Worm (Caenorhabditis elegans) whole organism, L3 larva: ENCODE measurements around the gene ZC262.4.

Source experiments
- R02D3.7 ChIP-seq: fragments of 150-350 bp; optimal IDR thresholded peaks from 2 replicates; lab custom pipeline; 2014; ENCODE audit warnings: missing biosample characterization, missing genetic modification characterization
- ZK546.5 ChIP-seq: sonication (generic microtip); optimal IDR thresholded peaks from 2 replicates; lab custom pipeline; 2017; ENCODE audit warnings: missing biosample characterization, missing genetic modification characterization
- aly-2 ChIP-seq: fragments of 150-350 bp; optimal IDR thresholded peaks from 2 replicates; lab custom pipeline; 2014; ENCODE audit warnings: missing biosample characterization, missing genetic modification characterization
- ama-1 ChIP-seq: fragments of 150-350 bp; optimal IDR thresholded peaks from 2 replicates; lab custom pipeline; 2018
- ceh-16 ChIP-seq: sonication (generic microtip); optimal IDR thresholded peaks from 2 replicates; lab custom pipeline; 2017; ENCODE audit warnings: missing biosample characterization, missing genetic modification characterization
- ceh-28 ChIP-seq: fragments of 150-350 bp; optimal IDR thresholded peaks from 2 replicates; lab custom pipeline; 2014; ENCODE audit warnings: missing biosample characterization, missing genetic modification reagents, missing genetic modification characterization
- ceh-82 ChIP-seq: fragments of 150-350 bp; optimal IDR thresholded peaks from 2 replicates; lab custom pipeline; 2014; ENCODE audit warnings: missing biosample characterization, missing genetic modification characterization
- ceh-9 ChIP-seq: sonication (generic microtip); optimal IDR thresholded peaks from 2 replicates; lab custom pipeline; 2018; ENCODE audit warnings: missing biosample characterization, missing genetic modification characterization
- daf-12 ChIP-seq: fragments of 150-350 bp; optimal IDR thresholded peaks from 2 replicates; lab custom pipeline; 2014; ENCODE audit warnings: missing biosample characterization, missing genetic modification reagents, missing genetic modification characterization
- egl-27 ChIP-seq: sonication (generic microtip); optimal IDR thresholded peaks from 4 replicates; lab custom pipeline; 2017; ENCODE audit warnings: missing biosample characterization, missing genetic modification reagents, missing genetic modification characterization
- egl-5 ChIP-seq: fragments of 150-350 bp; optimal IDR thresholded peaks from 2 replicates; lab custom pipeline; 2017; ENCODE audit warnings: missing biosample characterization, missing genetic modification reagents, missing genetic modification characterization, inconsistent platforms
- elt-1 ChIP-seq: fragments of 150-350 bp; optimal IDR thresholded peaks from 2 replicates; lab custom pipeline; 2014; ENCODE audit warnings: missing biosample characterization, missing genetic modification characterization
- elt-2 ChIP-seq: sonication (generic microtip); optimal IDR thresholded peaks from 2 replicates; lab custom pipeline; 2016; ENCODE audit warnings: missing genetic modification reagents, mild to moderate bottlenecking, missing genetic modification characterization, missing compliant biosample characterization
- elt-3 ChIP-seq, 3 experiments: fragments of 150-350 bp in 1 of 3; sonication (generic microtip) in 2 of 3; optimal IDR thresholded peaks; 2 replicates in 2 of 3; 4 replicates in 1 of 3; lab custom pipeline; 2014 to 2017; ENCODE audit warnings: missing biosample characterization in 3 of 3, missing genetic modification characterization in 3 of 3
- eor-1 ChIP-seq, 2 experiments: fragments of 150-350 bp; optimal IDR thresholded peaks; 2 replicates each; lab custom pipeline; 2014 to 2018; ENCODE audit warnings: missing biosample characterization in 2 of 2, missing genetic modification characterization in 2 of 2
- fkh-10 ChIP-seq: sonication (generic microtip); optimal IDR thresholded peaks from 2 replicates; lab custom pipeline; 2017; ENCODE audit warnings: missing biosample characterization, missing genetic modification reagents, missing genetic modification characterization
- fkh-2 ChIP-seq: fragments of 150-350 bp; optimal IDR thresholded peaks from 2 replicates; lab custom pipeline; 2014; ENCODE audit warnings: missing biosample characterization, missing genetic modification reagents, missing genetic modification characterization
- fos-1 ChIP-seq: fragments of 150-350 bp; optimal IDR thresholded peaks from 2 replicates; lab custom pipeline; 2014; ENCODE audit warnings: missing biosample characterization, missing genetic modification characterization
- hmg-11 ChIP-seq: sonication (generic microtip); optimal IDR thresholded peaks from 2 replicates; lab custom pipeline; 2016; ENCODE audit warnings: missing genetic modification characterization, missing compliant biosample characterization
- jun-1 ChIP-seq: fragments of 150-350 bp; optimal IDR thresholded peaks from 2 replicates; lab custom pipeline; 2014; ENCODE audit warnings: missing biosample characterization, missing genetic modification reagents, missing genetic modification characterization
- lin-15B ChIP-seq: fragments of 150-350 bp; optimal IDR thresholded peaks from 2 replicates; lab custom pipeline; 2014; ENCODE audit warnings: missing biosample characterization, missing genetic modification characterization
- lin-39 ChIP-seq: fragments of 150-350 bp; optimal IDR thresholded peaks from 2 replicates; lab custom pipeline; 2018; ENCODE audit warnings: missing biosample characterization, missing genetic modification reagents, missing genetic modification characterization
- lsy-12 ChIP-seq: sonication (generic microtip); optimal IDR thresholded peaks from 2 replicates; lab custom pipeline; 2016; ENCODE audit warnings: mild to moderate bottlenecking, missing genetic modification characterization, missing compliant biosample characterization
- mdl-1 ChIP-seq: fragments of 150-350 bp; optimal IDR thresholded peaks from 2 replicates; lab custom pipeline; 2014; ENCODE audit warnings: missing biosample characterization, missing genetic modification characterization
- mml-1 ChIP-seq: fragments of 150-350 bp; sonication (generic microtip); optimal IDR thresholded peaks from 3 replicates; lab custom pipeline; 2014; ENCODE audit warnings: missing biosample characterization, missing genetic modification characterization
- nfya-1 ChIP-seq: sonication (generic microtip); optimal IDR thresholded peaks from 2 replicates; lab custom pipeline; 2017; ENCODE audit warnings: missing genetic modification characterization, mild to moderate bottlenecking, missing compliant biosample characterization, antibody characterized with exemption, moderate library complexity; ENCODE audit not compliant: insufficient read depth
- nhr-11 ChIP-seq: fragments of 150-350 bp; optimal IDR thresholded peaks from 2 replicates; lab custom pipeline; 2014; ENCODE audit warnings: missing biosample characterization, missing genetic modification characterization
- nhr-12 ChIP-seq: fragments of 150-350 bp; optimal IDR thresholded peaks from 2 replicates; lab custom pipeline; 2014; ENCODE audit warnings: missing biosample characterization, missing genetic modification characterization
- nhr-23 ChIP-seq: fragments of 150-350 bp; optimal IDR thresholded peaks from 2 replicates; lab custom pipeline; 2014; ENCODE audit warnings: missing biosample characterization, missing genetic modification reagents, missing genetic modification characterization
- nhr-237 ChIP-seq: fragments of 150-350 bp; optimal IDR thresholded peaks from 2 replicates; lab custom pipeline; 2014; ENCODE audit warnings: missing biosample characterization, missing genetic modification characterization
- nhr-25 ChIP-seq: sonication (generic microtip); optimal IDR thresholded peaks from 2 replicates; lab custom pipeline; 2017; ENCODE audit warnings: missing biosample characterization, missing genetic modification characterization
- nhr-28 ChIP-seq: fragments of 150-350 bp; optimal IDR thresholded peaks from 2 replicates; lab custom pipeline; 2014; ENCODE audit warnings: missing biosample characterization, missing genetic modification characterization
- nhr-43 ChIP-seq: sonication (generic microtip); optimal IDR thresholded peaks from 2 replicates; lab custom pipeline; 2016; ENCODE audit warnings: mild to moderate bottlenecking, missing genetic modification characterization, missing compliant biosample characterization; ENCODE audit not compliant: poor library complexity, severe bottlenecking
- nhr-67 ChIP-seq: fragments of 150-350 bp; optimal IDR thresholded peaks from 2 replicates; lab custom pipeline; 2014; ENCODE audit warnings: missing biosample characterization, missing genetic modification characterization
- nhr-76 ChIP-seq: fragments of 150-350 bp; sonication (generic microtip); optimal IDR thresholded peaks from 5 replicates; lab custom pipeline; 2014; ENCODE audit warnings: missing biosample characterization, missing genetic modification characterization
- nhr-77 ChIP-seq: fragments of 150-350 bp; optimal IDR thresholded peaks from 2 replicates; lab custom pipeline; 2014; ENCODE audit warnings: missing biosample characterization, missing genetic modification characterization
- pha-4 ChIP-seq: fragments of 150-350 bp; optimal IDR thresholded peaks from 2 replicates; lab custom pipeline; 2014; ENCODE audit warnings: missing biosample characterization, missing genetic modification reagents, missing genetic modification characterization
- pqm-1 ChIP-seq: fragments of 150-350 bp; optimal IDR thresholded peaks from 2 replicates; lab custom pipeline; 2017; ENCODE audit warnings: missing biosample characterization, missing genetic modification characterization, inconsistent platforms
- sea-2 ChIP-seq: fragments of 150-350 bp; sonication (generic microtip); optimal IDR thresholded peaks from 4 replicates; lab custom pipeline; 2014; ENCODE audit warnings: missing biosample characterization, missing genetic modification reagents, missing genetic modification characterization
- snpc-4 ChIP-seq: fragments of 150-350 bp; optimal IDR thresholded peaks from 2 replicates; lab custom pipeline; 2014; ENCODE audit warnings: missing biosample characterization, missing genetic modification characterization
- tbx-2 ChIP-seq: sonication (generic microtip); optimal IDR thresholded peaks from 2 replicates; lab custom pipeline; 2016; ENCODE audit warnings: mild to moderate bottlenecking, missing genetic modification characterization, missing compliant biosample characterization
- unc-39 ChIP-seq: sonication (generic microtip); optimal IDR thresholded peaks from 4 replicates; lab custom pipeline; 2017; ENCODE audit warnings: missing biosample characterization, missing genetic modification characterization
- unc-62 ChIP-seq: fragments of 150-350 bp; sonication (generic microtip); optimal IDR thresholded peaks from 4 replicates; lab custom pipeline; 2014; ENCODE audit warnings: missing biosample characterization, missing genetic modification reagents, missing genetic modification characterization
- zag-1 ChIP-seq: fragments of 150-350 bp; optimal IDR thresholded peaks from 2 replicates; lab custom pipeline; 2014; ENCODE audit warnings: missing biosample characterization, missing genetic modification characterization
- ztf-11 ChIP-seq: fragments of 150-350 bp; optimal IDR thresholded peaks from 2 replicates; lab custom pipeline; 2014; ENCODE audit warnings: missing biosample characterization, missing genetic modification characterization
- ztf-4 ChIP-seq: fragments of 150-350 bp; optimal IDR thresholded peaks from 2 replicates; lab custom pipeline; 2014; ENCODE audit warnings: missing biosample characterization, missing genetic modification characterization

ZC262.4 gene

DNA sequence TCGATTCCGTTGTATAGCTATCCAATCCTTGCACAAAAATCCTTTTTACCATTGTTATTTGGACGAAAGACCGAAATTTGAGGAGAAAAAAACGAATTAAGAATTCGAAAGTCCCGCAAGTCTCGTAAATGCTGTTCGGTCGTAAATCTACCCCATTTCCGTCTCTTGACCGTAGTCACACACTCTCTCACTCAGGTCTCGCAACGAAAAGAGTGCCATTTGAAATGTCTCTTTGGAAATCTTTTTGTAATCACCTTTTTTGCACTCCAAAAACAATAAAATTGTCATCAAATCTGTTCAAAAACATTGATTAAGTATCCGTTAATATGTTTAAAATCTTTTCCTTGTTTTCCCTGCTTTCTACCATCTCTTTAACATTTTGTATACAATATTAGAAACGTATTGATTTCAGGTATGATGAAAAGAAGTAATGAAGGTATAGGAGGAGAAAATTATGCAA, 23.9 kb upstream of the ZC262.4 start, which contains the start of the genes R05D3.8 and rfp-1 (continued):
- TF ChIP-seq nfya-1 (tag; lab: Kevin White, UChicago): peak; percentile 96
- TF ChIP-seq hmg-11: peak; percentile 56
- no peak for TF ChIP-seq zag-1 (tag; lab: Kevin White, UChicago)
- TF ChIP-seq daf-12: no peak
- TF ChIP-seq nhr-67 (tag; lab: Kevin White, UChicago): no peak
- no peak for TF ChIP-seq mdl-1 (tag; lab: Kevin White, UChicago)
- TF ChIP-seq pha-4 (tag; lab: Kevin White, UChicago): peak; percentile 97
- TF ChIP-seq elt-3 (tag; optimal IDR thresholded peaks at IDR 0.05; lab: Kevin White, UChicago): peak in 1 of 3 experiments; percentile 26
- peak; percentile 47 for TF ChIP-seq ceh-28 (tag; lab: Kevin White, UChicago)
- peak; percentile 99 for TF ChIP-seq R02D3.7 (tag; lab: Kevin White, UChicago)
- TF ChIP-seq ceh-82: no peak
- TF ChIP-seq nhr-76 (tag; lab: Kevin White, UChicago): no peak
- TF ChIP-seq ama-1 (lab: Kevin White, UChicago): peak; percentile 27
- TF ChIP-seq ztf-4 (tag; lab: Kevin White, UChicago): no peak
- TF ChIP-seq nhr-12 (tag; lab: Kevin White, UChicago): no peak
- peak; percentile 58 for TF ChIP-seq fkh-10 (GFP tag; lab: Kevin White, UChicago)

DNA sequence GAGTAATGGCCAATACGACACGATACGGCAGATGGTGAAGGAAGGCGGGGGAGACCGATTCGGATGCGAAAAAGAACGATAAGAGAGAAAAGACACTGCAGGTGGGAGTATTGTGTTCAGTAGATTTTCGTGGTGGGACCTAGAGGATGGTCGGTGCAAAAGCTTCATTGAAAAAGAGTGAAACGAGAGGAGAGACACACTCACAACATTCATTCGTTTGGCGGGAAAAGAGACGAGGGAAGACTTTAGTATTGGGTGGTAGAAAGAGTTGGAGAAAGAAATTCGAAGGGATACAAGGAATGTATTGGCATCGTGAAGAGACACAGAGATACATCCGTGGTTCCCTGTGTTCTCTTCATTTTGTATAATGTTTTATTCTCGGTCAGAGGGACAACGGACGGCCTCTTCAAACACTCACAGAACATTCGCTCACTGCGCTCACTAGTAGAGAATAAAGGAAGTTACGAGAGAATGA, 22.1 kb upstream of the ZC262.4 start:
- TF ChIP-seq jun-1 (tag; lab: Kevin White, UChicago) (peak; percentile 80), hmg-11 (peak; percentile 95), fkh-2 (tag; lab: Kevin White, UChicago) (no peak), nhr-28 (tag; lab: Kevin White, UChicago) (no peak), ztf-11 (tag; lab: Kevin White, UChicago) (no peak), nhr-11 (tag; lab: Kevin White, UChicago) (peak; percentile 7), pqm-1 (tag; lab: Kevin White, UChicago) (peak; percentile 50), zag-1 (tag; lab: Kevin White, UChicago) (no peak), snpc-4 (peak; percentile 70), mdl-1 (tag; lab: Kevin White, UChicago) (no peak), ceh-9 (tag; lab: Kevin White, UChicago) (no peak), ceh-16 (tag; lab: Kevin White, UChicago) (no peak), ceh-82 (no peak), nhr-23 (tag; lab: Kevin White, UChicago) (peak; percentile 46), ztf-4 (tag; lab: Kevin White, UChicago) (no peak), nhr-67 (tag; lab: Kevin White, UChicago) (no peak), ama-1 (lab: Kevin White, UChicago) (peak; percentile 59), lin-39 (tag; lab: Kevin White, UChicago) (peak; percentile 67), R02D3.7 (tag; lab: Kevin White, UChicago) (peak; percentile 32), egl-27 (tag; lab: Kevin White, UChicago) (no peak), eor-1 (tag; optimal IDR thresholded peaks at IDR 0.05; lab: Kevin White, UChicago) (no peak), nhr-43 (tag; lab: Kevin White, UChicago) (peak; percentile 51), ZK546.5 (no peak), nhr-77 (tag; lab: Kevin White, UChicago) (no peak), lin-15B (tag; lab: Kevin White, UChicago) (peak; percentile 87), elt-2 (tag; lab: Kevin White, UChicago) (peak; percentile 49), unc-62 (no peak), aly-2 (no peak), unc-39 (no peak), nhr-237 (no peak), daf-12 (no peak), ceh-28 (tag; lab: Kevin White, UChicago) (peak; percentile 58), nhr-76 (tag; lab: Kevin White, UChicago) (no peak), lsy-12 (tag; lab: Kevin White, UChicago) (peak; percentile 49), pha-4 (tag; lab: Kevin White, UChicago) (peak; percentile 82), nhr-12 (tag; lab: Kevin White, UChicago) (no peak), nhr-25 (tag; lab: Kevin White, UChicago) (peak; percentile 73), nfya-1 (tag; lab: Kevin White, UChicago) (peak; percentile 87), fos-1 (no peak), egl-5 (peak; percentile 47), elt-3 (tag; optimal IDR thresholded peaks at IDR 0.05; lab: Kevin White, UChicago) (no peak), fkh-10 (GFP tag; lab: Kevin White, UChicago) (peak; percentile 11), mml-1 (no peak), sea-2 (GFP tag; lab: Kevin White, UChicago) (no peak), elt-1 (tag; lab: Kevin White, UChicago) (peak; percentile 15), tbx-2 (tag; lab: Kevin White, UChicago) (no peak)
